Worm (Caenorhabditis elegans) whole organism, mixed stage, embryonic: ENCODE measurements around the gene nas-25.

Source experiments
- blmp-1 ChIP-seq: fragments of 150-350 bp; optimal IDR thresholded peaks from 2 replicates; lab custom pipeline; 2014; ENCODE audit warnings: missing biosample characterization, missing genetic modification characterization
- ceh-39 ChIP-seq: fragments of 150-350 bp; optimal IDR thresholded peaks from 2 replicates; lab custom pipeline; 2014; ENCODE audit warnings: missing biosample characterization, missing genetic modification characterization
- ceh-83 ChIP-seq: fragments of 200-800 bp; sonication (Bioruptor generic); optimal IDR thresholded peaks from 2 replicates; lab custom pipeline; 2018; ENCODE audit warnings: mild to moderate bottlenecking, missing genetic modification characterization, missing compliant biosample characterization
- elt-1 ChIP-seq: sonication (generic microtip); optimal IDR thresholded peaks from 2 replicates; lab custom pipeline; 2017; ENCODE audit warnings: missing genetic modification characterization, mild to moderate bottlenecking, missing compliant biosample characterization, antibody characterized with exemption, moderate library complexity, borderline replicate concordance; ENCODE audit not compliant: insufficient read depth
- elt-3 ChIP-seq: fragments of 150-350 bp; optimal IDR thresholded peaks from 2 replicates; lab custom pipeline; 2014; ENCODE audit warnings: missing biosample characterization, missing genetic modification characterization
- lsy-2 ChIP-seq: fragments of 150-350 bp; optimal IDR thresholded peaks from 2 replicates; lab custom pipeline; 2014; ENCODE audit warnings: missing biosample characterization, missing genetic modification characterization
- mab-5 ChIP-seq: fragments of 150-350 bp; optimal IDR thresholded peaks from 2 replicates; lab custom pipeline; 2014; ENCODE audit warnings: missing biosample characterization, missing genetic modification characterization
- nhr-12 ChIP-seq: fragments of 150-350 bp; optimal IDR thresholded peaks from 2 replicates; lab custom pipeline; 2014; ENCODE audit warnings: missing biosample characterization, missing genetic modification characterization
- nhr-76 ChIP-seq: sonication (generic microtip); optimal IDR thresholded peaks from 2 replicates; lab custom pipeline; 2017; ENCODE audit warnings: missing biosample characterization, missing genetic modification characterization
- snpc-4 ChIP-seq: fragments of 150-350 bp; optimal IDR thresholded peaks from 2 replicates; lab custom pipeline; 2014; ENCODE audit warnings: missing biosample characterization, missing genetic modification characterization
- sptf-1 ChIP-seq: sonication (generic microtip); optimal IDR thresholded peaks from 2 replicates; lab custom pipeline; 2017; ENCODE audit warnings: mild to moderate bottlenecking, missing genetic modification characterization, moderate library complexity, missing compliant biosample characterization
- unc-120 ChIP-seq: sonication (generic microtip); optimal IDR thresholded peaks from 2 replicates; lab custom pipeline; 2017; ENCODE audit warnings: missing genetic modification characterization, missing compliant biosample characterization; ENCODE audit not compliant: poor library complexity, severe bottlenecking
- unc-62 ChIP-seq: fragments of 150-350 bp; optimal IDR thresholded peaks from 2 replicates; lab custom pipeline; 2014; ENCODE audit warnings: missing biosample characterization, missing genetic modification reagents, missing genetic modification characterization

DNA sequence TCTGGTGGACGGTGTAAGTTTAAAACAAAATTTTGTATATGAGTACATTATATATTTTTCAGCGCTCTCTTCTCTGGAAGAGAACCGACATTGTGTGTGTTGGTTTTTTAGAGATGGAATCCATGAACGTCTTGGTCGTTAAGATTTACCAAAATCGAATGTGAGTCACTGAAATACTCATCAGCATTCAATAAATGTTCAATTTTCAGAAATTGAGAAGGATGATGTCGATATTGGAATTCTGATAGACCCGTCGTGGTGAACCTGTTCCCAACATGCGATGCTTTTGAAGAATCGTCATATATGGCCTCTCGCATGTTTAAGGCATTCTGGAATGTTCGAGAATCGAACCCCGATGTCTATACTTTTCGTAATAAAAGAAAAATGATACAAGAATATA lies 37.1 kb upstream of the nas-25 start:
- TF ChIP-seq elt-3 (tag; lab: Kevin White, UChicago) (no peak), unc-62 (GFP tag; lab: Kevin White, UChicago) (no peak), blmp-1 (tag; lab: Kevin White, UChicago) (no peak), lsy-2 (tag; lab: Kevin White, UChicago) (no peak), ceh-39 (tag; lab: Kevin White, UChicago) (no peak), nhr-12 (tag; lab: Kevin White, UChicago) (no peak), elt-1 (no peak), nhr-76 (tag; lab: Kevin White, UChicago) (no peak), sptf-1 (no peak), unc-120 (no peak), snpc-4 (tag; lab: Kevin White, UChicago) (no peak), mab-5 (tag; lab: Kevin White, UChicago) (no peak), ceh-83 (GFP tag; lab: Kevin White, UChicago) (no peak)
